Fruit fly (Drosophila melanogaster): ENCODE data around the gene Mt2.

The Mt2 gene

DNA sequence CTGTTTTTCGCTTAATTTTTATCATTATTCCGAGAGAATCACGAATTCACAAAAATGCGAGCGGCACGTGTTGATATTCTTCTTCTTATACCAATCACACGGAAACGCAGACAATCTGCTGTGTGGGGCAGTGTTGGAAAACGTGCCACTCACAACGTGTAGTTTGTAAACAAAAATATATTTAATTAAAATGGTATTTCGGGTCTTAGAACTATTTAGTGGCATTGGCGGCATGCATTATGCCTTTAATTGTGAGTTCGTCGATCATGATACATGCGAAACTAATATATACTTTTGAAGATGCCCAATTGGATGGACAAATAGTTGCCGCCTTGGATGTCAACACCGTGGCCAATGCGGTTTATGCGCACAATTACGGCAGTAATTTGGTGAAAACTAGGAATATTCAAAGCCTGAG lies at the start of gene Mt2, which contains the start of gene CG6712 (continued):
- TF ChIP-seq Sin3A (optimal IDR thresholded peaks at IDR 0.05) (peak; percentile 43), ftz-f1 (GFP tag; optimal IDR thresholded peaks at IDR 0.05) (no peak), sd (tag; optimal IDR thresholded peaks at IDR 0.05) (peak; percentile 68), CG15514 (GFP tag; optimal IDR thresholded peaks at IDR 0.05) (peak; percentile 8), stwl (tag; optimal IDR thresholded peaks at IDR 0.05) (peak; percentile 64), rib (GFP tag; IDR thresholded peaks at IDR 0.05) (peak; percentile 38; the same call in 1 of the 2 replicates), dmrt11E (tag; optimal IDR thresholded peaks at IDR 0.05) (no peak), Myb (GFP tag; optimal IDR thresholded peaks at IDR 0.05) (peak; percentile 4), Oaz (GFP tag; IDR thresholded peaks at IDR 0.05) (no peak), ems (GFP tag; optimal IDR thresholded peaks at IDR 0.05) (peak; percentile 20), CG6765 (GFP tag; optimal IDR thresholded peaks at IDR 0.05) (no peak), B-H2 (GFP tag; optimal IDR thresholded peaks at IDR 0.05) (peak; percentile 52), Sox102F (GFP tag; optimal IDR thresholded peaks at IDR 0.05) (no peak), gcm2 (GFP tag; optimal IDR thresholded peaks at IDR 0.05) (no peak), PHDP (tag; optimal IDR thresholded peaks at IDR 0.05) (no peak), lilli (GFP tag; optimal IDR thresholded peaks at IDR 0.05) (peak; percentile 20), salm (tag; optimal IDR thresholded peaks at IDR 0.05) (no peak), gro (GFP tag; optimal IDR thresholded peaks at IDR 0.05) (peak; percentile 13)

DNA sequence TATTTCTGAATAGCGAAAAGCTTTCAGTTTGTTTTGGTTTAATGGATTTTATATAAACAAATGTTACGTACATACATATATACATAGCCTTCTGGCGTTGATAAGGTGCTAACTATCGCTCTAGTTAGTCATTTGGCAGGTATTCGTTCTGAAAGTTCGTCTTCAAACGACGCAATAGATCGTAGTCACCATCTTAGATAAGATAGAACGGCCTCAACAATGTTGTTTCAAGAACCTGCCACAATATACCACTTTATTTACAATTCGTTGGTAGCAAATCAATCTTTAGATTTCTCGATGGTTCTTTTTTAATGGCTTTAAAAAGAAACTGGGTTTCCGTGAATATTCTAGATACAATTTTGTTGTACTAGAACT lies 49.5 kb upstream of the Mt2 start:
- TF ChIP-seq Pdp1 (GFP tag; optimal IDR thresholded peaks at IDR 0.05) (no peak), sug (tag; optimal IDR thresholded peaks at IDR 0.05) (peak; percentile 21), exex (tag; optimal IDR thresholded peaks at IDR 0.05) (peak; percentile 80), CrebB (tag; optimal IDR thresholded peaks at IDR 0.05) (no peak), CG10543 (GFP tag; optimal IDR thresholded peaks at IDR 0.05) (no peak), lola (GFP tag; optimal IDR thresholded peaks at IDR 0.05) (no peak), pum (GFP tag; optimal IDR thresholded peaks at IDR 0.05) (no peak), Hsf (GFP tag; optimal IDR thresholded peaks at IDR 0.05) (no peak), klu (GFP tag; IDR thresholded peaks at IDR 0.05) (no peak), grau (tag; optimal IDR thresholded peaks at IDR 0.05) (no peak), lab (GFP tag; optimal IDR thresholded peaks at IDR 0.05) (no peak), CG7928 (GFP tag; optimal IDR thresholded peaks at IDR 0.05) (no peak), D19B (GFP tag; optimal IDR thresholded peaks at IDR 0.05) (no peak), CG13624 (GFP tag; optimal IDR thresholded peaks at IDR 0.05) (peak; percentile 75), Adf1 (GFP tag; IDR thresholded peaks at IDR 0.05) (no peak), CG6854 (GFP tag; optimal IDR thresholded peaks at IDR 0.05) (peak; percentile 29), CG14965 (GFP tag; optimal IDR thresholded peaks at IDR 0.05; ENCODE audit: borderline replicate concordance) (no peak), mirr (GFP tag; optimal IDR thresholded peaks at IDR 0.05) (peak; percentile 42), sim (GFP tag; IDR thresholded peaks at IDR 0.05) (no peak), stwl (tag; optimal IDR thresholded peaks at IDR 0.05) (no peak), scrt (GFP tag; optimal IDR thresholded peaks at IDR 0.05) (no peak), disco-r (GFP tag; optimal IDR thresholded peaks at IDR 0.05) (no peak), grn (GFP tag; optimal IDR thresholded peaks at IDR 0.05) (peak; percentile 98), pb (GFP tag; optimal IDR thresholded peaks at IDR 0.05) (no peak), Fer3 (tag; optimal IDR thresholded peaks at IDR 0.05) (no peak), gsb (GFP tag; IDR thresholded peaks at IDR 0.05) (no peak), CG15073 (GFP tag; optimal IDR thresholded peaks at IDR 0.05) (no peak), dysf (GFP tag; IDR thresholded peaks at IDR 0.05) (no peak), CG15514 (GFP tag; optimal IDR thresholded peaks at IDR 0.05) (no peak), pan (optimal IDR thresholded peaks at IDR 0.05) (no peak), pan (GFP tag; optimal IDR thresholded peaks at IDR 0.05 in 1 of 2, IDR thresholded peaks at IDR 0.05 in 1 of 2) (no peak), CG10462 (GFP tag; optimal IDR thresholded peaks at IDR 0.05) (no peak), NC2α (GFP tag; optimal IDR thresholded peaks at IDR 0.05) (no peak), tna (GFP tag; IDR thresholded peaks at IDR 0.05; ENCODE audit: partially characterized antibody) (no peak; the same call in 1 of the 2 replicates), sd (tag; optimal IDR thresholded peaks at IDR 0.05) (peak; percentile 98), CG42726 (GFP tag; IDR thresholded peaks at IDR 0.05; ENCODE audit: partially characterized antibody) (no peak)
